Worm (Caenorhabditis elegans) whole organism, L1 larva: ENCODE data around the gene ccdc-47.

Experiments
- C04F5.9 ChIP-seq: sonication (generic microtip); optimal IDR thresholded peaks from 2 replicates; lab custom pipeline; 2016; ENCODE audit warnings: missing genetic modification characterization, missing compliant biosample characterization
- C16A3.4 ChIP-seq: fragments of 150-350 bp; optimal IDR thresholded peaks from 2 replicates; lab custom pipeline; 2014; ENCODE audit warnings: missing biosample characterization, missing genetic modification characterization
- C34B4.2 ChIP-seq: sonication (generic microtip); optimal IDR thresholded peaks from 2 replicates; lab custom pipeline; 2017; ENCODE audit warnings: mild to moderate bottlenecking, missing genetic modification characterization, missing compliant biosample characterization
- F16B12.6 ChIP-seq: fragments of 150-350 bp; optimal IDR thresholded peaks from 2 replicates; lab custom pipeline; 2014; ENCODE audit warnings: missing biosample characterization, missing genetic modification characterization
- Y116A8C.19 ChIP-seq: sonication (generic microtip); optimal IDR thresholded peaks from 2 replicates; lab custom pipeline; 2016; ENCODE audit warnings: missing compliant biosample characterization, missing genetic modification characterization, borderline replicate concordance
- aha-1 ChIP-seq: fragments of 150-350 bp; optimal IDR thresholded peaks from 2 replicates; lab custom pipeline; 2014; ENCODE audit warnings: missing biosample characterization, missing genetic modification characterization
- ama-1 ChIP-seq: fragments of 150-350 bp; optimal IDR thresholded peaks from 2 replicates; lab custom pipeline; 2014
- blmp-1 ChIP-seq: fragments of 150-350 bp; optimal IDR thresholded peaks from 2 replicates; lab custom pipeline; 2014; ENCODE audit warnings: missing biosample characterization, missing genetic modification characterization
- ceh-8 ChIP-seq: fragments of 200-800 bp; sonication (Bioruptor generic); optimal IDR thresholded peaks from 2 replicates; lab custom pipeline; 2018; ENCODE audit warnings: mild to moderate bottlenecking, missing genetic modification characterization, moderate library complexity, missing compliant biosample characterization
- ceh-90 ChIP-seq: sonication (generic microtip); optimal IDR thresholded peaks from 2 replicates; lab custom pipeline; 2016; ENCODE audit warnings: missing genetic modification characterization, missing compliant biosample characterization
- ces-1 ChIP-seq: fragments of 150-350 bp; optimal IDR thresholded peaks from 2 replicates; lab custom pipeline; 2014; ENCODE audit warnings: missing biosample characterization, missing genetic modification reagents, missing genetic modification characterization
- efl-1 ChIP-seq, 4 experiments: fragments of 150-350 bp; optimal IDR thresholded peaks in 3 of 4; peaks in 1 of 4; 1 replicate in 1 of 4; 2 replicates in 3 of 4; lab custom pipeline; 2014; ENCODE audit warnings: missing biosample characterization in 2 of 4, missing genetic modification characterization in 2 of 4, missing genetic modification reagents in 2 of 4
- elt-3 ChIP-seq, 6 experiments: fragments of 150-350 bp in 1 of 6; sonication (generic microtip); optimal IDR thresholded peaks; 2 replicates each; lab custom pipeline; 2017 to 2018; ENCODE audit warnings: missing biosample characterization in 6 of 6, missing genetic modification characterization in 6 of 6, inconsistent platforms in 1 of 6
- grh-1 ChIP-seq: fragments of 200-800 bp; sonication (Bioruptor generic); IDR thresholded peaks from 2 replicates; pipeline ENCODE4 v1.3.6; 2022; ENCODE audit warnings: missing genetic modification reagents, missing genetic modification characterization, missing compliant biosample characterization
- hlh-17 ChIP-seq: fragments of 200-800 bp; sonication (Bioruptor generic); optimal IDR thresholded peaks from 2 replicates; lab custom pipeline; 2018; ENCODE audit warnings: missing genetic modification characterization, mild to moderate bottlenecking, missing compliant biosample characterization, moderate library complexity, borderline replicate concordance
- hpl-2 ChIP-seq: fragments of 150-350 bp; optimal IDR thresholded peaks from 2 replicates; lab custom pipeline; 2014; ENCODE audit warnings: missing biosample characterization, missing genetic modification reagents, missing genetic modification characterization
- irx-1 ChIP-seq: sonication (generic microtip); optimal IDR thresholded peaks from 2 replicates; lab custom pipeline; 2016; ENCODE audit warnings: missing genetic modification characterization, missing compliant biosample characterization
- isw-1 ChIP-seq: fragments of 200-800 bp; sonication (Bioruptor generic); IDR thresholded peaks from 2 replicates; pipeline ENCODE4 v1.3.6; 2022; ENCODE audit warnings: missing genetic modification characterization, missing compliant biosample characterization
- jun-1 ChIP-seq: fragments of 150-350 bp; optimal IDR thresholded peaks from 2 replicates; lab custom pipeline; 2014; ENCODE audit warnings: missing biosample characterization, missing genetic modification reagents, missing genetic modification characterization
- lin-13 ChIP-seq: fragments of 150-350 bp; optimal IDR thresholded peaks from 2 replicates; lab custom pipeline; 2014; ENCODE audit warnings: missing biosample characterization, missing genetic modification reagents, missing genetic modification characterization
- lin-14 ChIP-seq: fragments of 200-800 bp; sonication (Bioruptor generic); optimal IDR thresholded peaks from 2 replicates; lab custom pipeline; 2018; ENCODE audit warnings: mild to moderate bottlenecking, missing genetic modification characterization, moderate library complexity, missing compliant biosample characterization
- lin-15B ChIP-seq: fragments of 150-350 bp; sonication (generic microtip); optimal IDR thresholded peaks from 3 replicates; lab custom pipeline; 2014; ENCODE audit warnings: missing biosample characterization, missing genetic modification characterization
- lin-35 ChIP-seq, 2 experiments: fragments of 150-350 bp; optimal IDR thresholded peaks; 2 replicates each; lab custom pipeline; 2014; ENCODE audit warnings: missing biosample characterization in 2 of 2, missing genetic modification characterization in 2 of 2, missing genetic modification reagents in 2 of 2
- lin-39 ChIP-seq: fragments of 150-350 bp; optimal IDR thresholded peaks from 2 replicates; lab custom pipeline; 2014; ENCODE audit warnings: missing biosample characterization, missing genetic modification reagents, missing genetic modification characterization
- lir-3 ChIP-seq: sonication (generic microtip); optimal IDR thresholded peaks from 2 replicates; lab custom pipeline; 2016; ENCODE audit warnings: mild to moderate bottlenecking, missing genetic modification characterization, moderate library complexity, missing compliant biosample characterization; ENCODE audit not compliant: poor library complexity
- mab-9 ChIP-seq: fragments of 200-800 bp; sonication (Bioruptor generic); IDR thresholded peaks from 2 replicates; pipeline ENCODE4 v1.3.6; 2022; ENCODE audit warnings: missing genetic modification reagents, missing genetic modification characterization, missing compliant biosample characterization
- mef-2 ChIP-seq: fragments of 150-350 bp; optimal IDR thresholded peaks from 2 replicates; lab custom pipeline; 2014; ENCODE audit warnings: missing biosample characterization, missing genetic modification characterization
- nhr-12 ChIP-seq: sonication (generic microtip); optimal IDR thresholded peaks from 2 replicates; lab custom pipeline; 2017; ENCODE audit warnings: missing biosample characterization, missing genetic modification characterization
- nhr-19 ChIP-seq: fragments of 200-800 bp; sonication (Bioruptor generic); conservative IDR thresholded peaks from 2 replicates; pipeline ENCODE4 v1.3.6; 2022; ENCODE audit warnings: missing genetic modification characterization, missing compliant biosample characterization
- nhr-237 ChIP-seq: fragments of 150-350 bp; optimal IDR thresholded peaks from 2 replicates; lab custom pipeline; 2014; ENCODE audit warnings: missing biosample characterization, missing genetic modification characterization
- nhr-47 ChIP-seq: sonication (generic microtip); optimal IDR thresholded peaks from 2 replicates; lab custom pipeline; 2016; ENCODE audit warnings: mild to moderate bottlenecking, missing genetic modification characterization, moderate library complexity, missing compliant biosample characterization
- nhr-71 ChIP-seq: sonication (generic microtip); optimal IDR thresholded peaks from 2 replicates; lab custom pipeline; 2016; ENCODE audit warnings: mild to moderate bottlenecking, missing genetic modification characterization, moderate library complexity, missing compliant biosample characterization
- nhr-76 ChIP-seq: sonication (generic microtip); optimal IDR thresholded peaks from 2 replicates; lab custom pipeline; 2017; ENCODE audit warnings: missing biosample characterization, missing genetic modification characterization
- pag-3 ChIP-seq: sonication (generic microtip); optimal IDR thresholded peaks from 2 replicates; lab custom pipeline; 2017; ENCODE audit warnings: missing genetic modification characterization, mild to moderate bottlenecking, missing compliant biosample characterization, antibody characterized with exemption, borderline replicate concordance; ENCODE audit not compliant: insufficient read depth
- pax-3 ChIP-seq: fragments of 200-800 bp; sonication (Bioruptor generic); optimal IDR thresholded peaks from 2 replicates; lab custom pipeline; 2018; ENCODE audit warnings: mild to moderate bottlenecking, missing genetic modification characterization, moderate library complexity, missing compliant biosample characterization
- rnt-1 ChIP-seq: sonication (generic microtip); optimal IDR thresholded peaks from 2 replicates; lab custom pipeline; 2016; ENCODE audit warnings: mild to moderate bottlenecking, missing genetic modification characterization, moderate library complexity, missing compliant biosample characterization
- skn-1 ChIP-seq: fragments of 150-350 bp; optimal IDR thresholded peaks from 2 replicates; lab custom pipeline; 2014; ENCODE audit warnings: missing biosample characterization, missing genetic modification characterization
- snpc-4 ChIP-seq: fragments of 150-350 bp; optimal IDR thresholded peaks from 2 replicates; lab custom pipeline; 2014; ENCODE audit warnings: missing biosample characterization, missing genetic modification characterization
- snu-23 ChIP-seq: sonication (generic microtip); optimal IDR thresholded peaks from 2 replicates; lab custom pipeline; 2016; ENCODE audit warnings: missing genetic modification characterization, missing compliant biosample characterization
- sptf-1 ChIP-seq: fragments of 150-350 bp; optimal IDR thresholded peaks from 2 replicates; lab custom pipeline; 2014; ENCODE audit warnings: missing biosample characterization, missing genetic modification characterization
- sup-37 ChIP-seq: fragments of 200-800 bp; sonication (Bioruptor generic); optimal IDR thresholded peaks from 2 replicates; lab custom pipeline; 2018; ENCODE audit warnings: mild to moderate bottlenecking, missing genetic modification characterization, missing compliant biosample characterization
- swsn-7 ChIP-seq: sonication (generic microtip); optimal IDR thresholded peaks from 2 replicates; lab custom pipeline; 2016; ENCODE audit warnings: missing genetic modification characterization, missing compliant biosample characterization
- tlp-1 ChIP-seq: fragments of 150-350 bp; optimal IDR thresholded peaks from 2 replicates; lab custom pipeline; 2014; ENCODE audit warnings: missing biosample characterization, missing genetic modification characterization
- unc-30 ChIP-seq: sonication (generic microtip); optimal IDR thresholded peaks from 2 replicates; lab custom pipeline; 2017; ENCODE audit warnings: missing biosample characterization, missing genetic modification characterization
- unc-98 ChIP-seq: fragments of 200-800 bp; sonication (Bioruptor generic); IDR thresholded peaks from 2 replicates; pipeline ENCODE4 v1.3.6; 2022; ENCODE audit warnings: missing genetic modification characterization, missing compliant biosample characterization
- xbp-1 ChIP-seq: sonication (generic microtip); optimal IDR thresholded peaks from 2 replicates; lab custom pipeline; 2016; ENCODE audit warnings: missing genetic modification characterization, missing compliant biosample characterization
- zip-4 ChIP-seq: fragments of 200-800 bp; sonication (Bioruptor generic); optimal IDR thresholded peaks from 2 replicates; lab custom pipeline; 2018; ENCODE audit warnings: mild to moderate bottlenecking, missing genetic modification characterization, moderate library complexity, missing compliant biosample characterization
- ztf-11 ChIP-seq, 2 experiments: sonication (generic microtip); optimal IDR thresholded peaks; 2 replicates each; lab custom pipeline; 2016 to 2017; ENCODE audit warnings: missing genetic modification characterization in 2 of 2, missing biosample characterization in 1 of 2, missing compliant biosample characterization in 1 of 2
- ztf-4 ChIP-seq: fragments of 150-350 bp; optimal IDR thresholded peaks from 2 replicates; lab custom pipeline; 2014; ENCODE audit warnings: missing biosample characterization, missing genetic modification characterization

ccdc-47 gene

DNA sequence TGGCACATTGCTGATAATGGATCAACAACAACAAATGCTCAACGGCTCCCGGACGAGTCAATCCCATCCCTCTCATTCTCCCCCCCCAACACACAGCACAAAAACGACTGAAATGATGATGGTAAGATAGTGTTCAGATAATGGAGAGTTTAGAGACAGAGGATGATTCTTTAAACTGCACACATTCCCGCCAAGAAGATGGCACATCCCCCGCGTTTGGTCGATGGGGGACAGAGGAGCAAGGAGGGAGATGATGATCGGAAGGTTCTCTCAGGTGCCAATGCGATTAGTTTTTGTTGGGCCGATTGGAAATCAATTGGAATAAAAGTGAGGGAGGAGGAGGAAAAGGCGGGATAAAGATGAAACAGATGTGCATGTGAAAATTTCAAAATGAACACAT is 10.7 kb downstream of the ccdc-47 start (continued):
- TF ChIP-seq tlp-1 (tag; lab: Kevin White, UChicago) (no peak), hpl-2 (no peak), C04F5.9 (tag; lab: Kevin White, UChicago) (no peak), ztf-4 (tag; lab: Kevin White, UChicago) (no peak), ces-1 (GFP tag; lab: Kevin White, UChicago) (no peak), F16B12.6 (tag; lab: Kevin White, UChicago) (no peak), pag-3 (peak; percentile 92), mab-9 (GFP tag; lab: Robert Waterston, UW) (no peak), jun-1 (tag; lab: Kevin White, UChicago) (no peak), snpc-4 (no peak), nhr-237 (tag; lab: Kevin White, UChicago) (no peak), rnt-1 (tag; lab: Kevin White, UChicago) (peak; percentile 58), lin-13 (GFP tag; lab: Kevin White, UChicago) (no peak), C34B4.2 (no peak), zip-4 (no peak), mef-2 (no peak), isw-1 (no peak), blmp-1 (tag; lab: Kevin White, UChicago) (no peak), irx-1 (no peak), Y116A8C.19 (tag; lab: Kevin White, UChicago) (no peak), sup-37 (GFP tag; lab: Kevin White, UChicago) (no peak), efl-1 (optimal IDR thresholded peaks at IDR 0.05; lab: Kevin White, UChicago) (peak; percentile 9 to 44), efl-1 (GFP tag; optimal IDR thresholded peaks at IDR 0.05 in 1 of 2; lab: Kevin White, UChicago) (peak; percentile 49 to 91), nhr-71 (tag; lab: Kevin White, UChicago) (peak; percentile 61), lin-39 (tag; lab: Kevin White, UChicago) (no peak), sptf-1 (no peak), C16A3.4 (no peak), ceh-90 (no peak), unc-30 (tag; lab: Kevin White, UChicago) (no peak), unc-98 (GFP tag; lab: Robert Waterston, UW) (no peak), xbp-1 (tag; lab: Kevin White, UChicago) (no peak), lin-35 (GFP tag; optimal IDR thresholded peaks at IDR 0.05; lab: Kevin White, UChicago) (peak in 1 of 2 experiments; percentile 30), nhr-76 (tag; lab: Kevin White, UChicago) (no peak), lin-15B (tag; lab: Kevin White, UChicago) (no peak), grh-1 (no peak), nhr-12 (tag; lab: Kevin White, UChicago) (no peak), nhr-19 (GFP tag; lab: Robert Waterston, UW) (peak; percentile 43; the same call in 1 of the 2 replicates), hlh-17 (GFP tag; lab: Kevin White, UChicago) (no peak), pax-3 (no peak), ztf-11 (tag; optimal IDR thresholded peaks at IDR 0.05; lab: Kevin White, UChicago) (no peak), ceh-8 (GFP tag; lab: Kevin White, UChicago) (no peak), lin-14 (GFP tag; lab: Kevin White, UChicago) (peak; percentile 79), elt-3 (tag; optimal IDR thresholded peaks at IDR 0.05; lab: Kevin White, UChicago) (no peak), nhr-47 (no peak), swsn-7 (tag; lab: Kevin White, UChicago) (no peak), snu-23 (GFP tag; lab: Kevin White, UChicago) (peak; percentile 25), skn-1 (tag; lab: Kevin White, UChicago) (no peak), ama-1 (lab: Kevin White, UChicago) (no peak), lir-3 (tag; lab: Kevin White, UChicago) (no peak), aha-1 (tag; lab: Kevin White, UChicago) (no peak)
